Fruit fly (Drosophila melanogaster) whole organism, embryonic: Measurements from ENCODE around the gene CG9948.
A peak's percentile ranks its signal among the peaks of the same experiment; 100 is the strongest.

Experiments
- ATbp ChIP-seq: fragments of 200-800 bp; sonication (Bioruptor generic); optimal IDR thresholded peaks from 2 replicates; lab custom pipeline; 2017; ENCODE audit warnings: missing biosample characterization, mild to moderate bottlenecking, missing genetic modification characterization, missing genetic modification reagents
- CG10462 ChIP-seq: fragments of 200-800 bp; sonication (Bioruptor generic); optimal IDR thresholded peaks from 2 replicates; lab custom pipeline; 2016; ENCODE audit warnings: missing biosample characterization, missing genetic modification characterization
- CG10565 ChIP-seq: fragments of 200-800 bp; sonication (Bioruptor generic); optimal IDR thresholded peaks from 3 replicates; lab custom pipeline; 2016; ENCODE audit warnings: missing biosample characterization, mild to moderate bottlenecking, missing genetic modification characterization
- CG10654 ChIP-seq: fragments of 200-800 bp; sonication (Bioruptor generic); optimal IDR thresholded peaks from 2 replicates; lab custom pipeline; 2016; ENCODE audit warnings: missing biosample characterization, missing genetic modification characterization
- CG11696 ChIP-seq: fragments of 200-800 bp; sonication (Bioruptor generic); IDR thresholded peaks from 2 replicates; pipeline ENCODE4 v1.3.6; 2022; ENCODE audit warnings: missing biosample characterization, missing genetic modification characterization
- CG12071 ChIP-seq: fragments of 200-800 bp; sonication (Bioruptor generic); optimal IDR thresholded peaks from 3 replicates; lab custom pipeline; 2018; ENCODE audit warnings: missing biosample characterization, mild to moderate bottlenecking, missing genetic modification characterization
- CG12942 ChIP-seq: fragments of 200-800 bp; sonication (Bioruptor generic); optimal IDR thresholded peaks from 3 replicates; lab custom pipeline; 2016; ENCODE audit warnings: missing biosample characterization, missing genetic modification characterization
- CG14441 ChIP-seq: fragments of 200-800 bp; sonication (Bioruptor generic); IDR thresholded peaks from 2 replicates; pipeline ENCODE4 v1.3.6; 2022; ENCODE audit warnings: missing biosample characterization, missing genetic modification characterization
- CG15696 ChIP-seq: fragments of 200-800 bp; sonication (Bioruptor generic); optimal IDR thresholded peaks from 2 replicates; lab custom pipeline; 2019; ENCODE audit warnings: missing biosample characterization, mild to moderate bottlenecking, missing genetic modification characterization, moderate library complexity
- CG1602 ChIP-seq: fragments of 200-800 bp; sonication (Bioruptor generic); optimal IDR thresholded peaks from 3 replicates; lab custom pipeline; 2016; ENCODE audit warnings: missing biosample characterization, missing genetic modification characterization
- CG16779 ChIP-seq: fragments of 200-800 bp; sonication (Bioruptor generic); IDR thresholded peaks from 2 replicates; pipeline ENCODE4 v1.3.6; 2022; ENCODE audit warnings: missing biosample characterization, missing genetic modification characterization
- CG16815 ChIP-seq: fragments of 200-800 bp; sonication (Bioruptor generic); optimal IDR thresholded peaks from 3 replicates; lab custom pipeline; 2017; ENCODE audit warnings: missing biosample characterization, mild to moderate bottlenecking, missing genetic modification characterization
- CG1792 ChIP-seq: fragments of 200-800 bp; sonication (Bioruptor generic); optimal IDR thresholded peaks from 2 replicates; lab custom pipeline; 2016; ENCODE audit warnings: missing biosample characterization, missing genetic modification characterization
- CG18262 ChIP-seq: fragments of 200-800 bp; optimal IDR thresholded peaks from 3 replicates; lab custom pipeline; 2019; ENCODE audit warnings: missing biosample characterization, mild to moderate bottlenecking, missing genetic modification characterization, moderate library complexity
- CG18619 ChIP-seq: fragments of 200-800 bp; sonication (Bioruptor generic); optimal IDR thresholded peaks from 3 replicates; lab custom pipeline; 2017; ENCODE audit warnings: missing biosample characterization, mild to moderate bottlenecking, missing genetic modification characterization
- CG2202 ChIP-seq: fragments of 200-800 bp; sonication (Bioruptor generic); optimal IDR thresholded peaks from 2 replicates; lab custom pipeline; 2018; ENCODE audit warnings: missing biosample characterization, mild to moderate bottlenecking, missing genetic modification characterization
- CG31224 ChIP-seq: fragments of 200-800 bp; sonication (Bioruptor generic); IDR thresholded peaks from 2 replicates; pipeline ENCODE4 v1.3.6; 2022; ENCODE audit warnings: missing biosample characterization, missing genetic modification characterization
- CG32767 ChIP-seq: fragments of 200-800 bp; sonication (Bioruptor generic); IDR thresholded peaks from 2 replicates; pipeline ENCODE4 v1.3.6; 2022; ENCODE audit warnings: missing biosample characterization, missing genetic modification characterization
- CG33557 ChIP-seq: fragments of 200-800 bp; sonication (Bioruptor generic); optimal IDR thresholded peaks from 2 replicates; lab custom pipeline; 2019; ENCODE audit warnings: missing biosample characterization, mild to moderate bottlenecking, missing genetic modification characterization, moderate library complexity
- CG3407 ChIP-seq: fragments of 200-800 bp; sonication (Bioruptor generic); optimal IDR thresholded peaks from 2 replicates; lab custom pipeline; 2018; ENCODE audit warnings: missing biosample characterization, mild to moderate bottlenecking, missing genetic modification characterization
- CG4617 ChIP-seq: fragments of 200-800 bp; sonication (Bioruptor generic); optimal IDR thresholded peaks from 3 replicates; lab custom pipeline; 2016; ENCODE audit warnings: missing biosample characterization, missing genetic modification characterization, borderline replicate concordance
- CG6175 ChIP-seq: fragments of 200-800 bp; sonication (Bioruptor generic); IDR thresholded peaks from 3 replicates; pipeline ENCODE4 v1.3.6; 2022; ENCODE audit warnings: missing biosample characterization, missing genetic modification characterization
- CG7786 ChIP-seq: fragments of 200-800 bp; sonication (Bioruptor generic); optimal IDR thresholded peaks from 2 replicates; lab custom pipeline; 2016; ENCODE audit warnings: missing biosample characterization, missing genetic modification characterization
- CG7928 ChIP-seq: fragments of 200-800 bp; sonication (Bioruptor generic); optimal IDR thresholded peaks from 2 replicates; lab custom pipeline; 2017; ENCODE audit warnings: missing biosample characterization, mild to moderate bottlenecking, missing genetic modification characterization
- CG7987 ChIP-seq: fragments of 200-800 bp; sonication (Bioruptor generic); optimal IDR thresholded peaks from 2 replicates; lab custom pipeline; 2018; ENCODE audit warnings: missing biosample characterization, mild to moderate bottlenecking, missing genetic modification characterization, moderate library complexity
- CG8944 ChIP-seq: fragments of 200-800 bp; sonication (Bioruptor generic); optimal IDR thresholded peaks from 3 replicates; lab custom pipeline; 2016; ENCODE audit warnings: missing biosample characterization, missing genetic modification characterization
- D ChIP-seq, 2 experiments: fragments of 200-800 bp in 1 of 2; fragments of >200 bp in 1 of 2; sonication (Bioruptor generic) in 1 of 2; optimal IDR thresholded peaks; 2 replicates in 1 of 2; 3 replicates in 1 of 2; lab custom pipeline; 2017; ENCODE audit warnings: mild to moderate bottlenecking in 1 of 2, missing biosample characterization in 1 of 2, missing genetic modification characterization in 1 of 2, missing genetic modification reagents in 1 of 2
- Dad ChIP-seq: fragments of 200-800 bp; sonication (Bioruptor generic); optimal IDR thresholded peaks from 3 replicates; lab custom pipeline; 2016; ENCODE audit warnings: missing biosample characterization, missing genetic modification characterization
- Dbx ChIP-seq: fragments of 200-800 bp; sonication (Bioruptor generic); IDR thresholded peaks from 3 replicates; pipeline ENCODE4 v1.3.6; 2022; ENCODE audit warnings: missing biosample characterization, missing genetic modification characterization
- Doc3 ChIP-seq: fragments of 200-800 bp; sonication (Bioruptor generic); IDR thresholded peaks from 3 replicates; pipeline ENCODE4 v1.3.6; 2022; ENCODE audit warnings: missing biosample characterization, missing genetic modification characterization; ENCODE audit not compliant: partially characterized antibody
- Dref ChIP-seq: fragments of 200-800 bp; sonication (Bioruptor generic); IDR thresholded peaks from 2 replicates; pipeline ENCODE4 v1.3.6; 2022; ENCODE audit warnings: missing biosample characterization, missing genetic modification characterization
- Ets65A ChIP-seq: fragments of 200-800 bp; sonication (Bioruptor generic); peaks from one replicate; lab custom pipeline; 2016; ENCODE audit warnings: missing biosample characterization, missing genetic modification characterization
- HmgZ ChIP-seq: fragments of 200-800 bp; sonication (Bioruptor generic); optimal IDR thresholded peaks from 2 replicates; lab custom pipeline; 2018; ENCODE audit warnings: missing biosample characterization, mild to moderate bottlenecking, missing genetic modification characterization
- Hr39 ChIP-seq: fragments of >200 bp; optimal IDR thresholded peaks from 2 replicates; lab custom pipeline; 2017
- Max ChIP-seq: fragments of 200-800 bp; sonication (Bioruptor generic); optimal IDR thresholded peaks from 2 replicates; lab custom pipeline; 2016; ENCODE audit warnings: missing biosample characterization, mild to moderate bottlenecking, missing genetic modification characterization
- Mes4 ChIP-seq: fragments of 200-800 bp; sonication (Bioruptor generic); optimal IDR thresholded peaks from 2 replicates; lab custom pipeline; 2016; ENCODE audit warnings: missing biosample characterization, missing genetic modification characterization
- NFAT ChIP-seq: fragments of 200-800 bp; sonication (Bioruptor generic); IDR thresholded peaks from 2 replicates; pipeline ENCODE4 v1.3.6; 2022; ENCODE audit warnings: missing biosample characterization, missing genetic modification characterization
- Opbp ChIP-seq: fragments of 200-800 bp; sonication (Bioruptor generic); IDR thresholded peaks from 3 replicates; pipeline ENCODE4 v1.3.6; 2022; ENCODE audit warnings: missing biosample characterization, missing genetic modification characterization; ENCODE audit not compliant: partially characterized antibody
- Ravus ChIP-seq: fragments of 200-800 bp; sonication (Bioruptor generic); IDR thresholded peaks from 2 replicates; pipeline ENCODE4 v1.3.6; 2022; ENCODE audit warnings: missing biosample characterization, missing genetic modification characterization
- YL-1 ChIP-seq: fragments of 200-800 bp; sonication (Bioruptor generic); optimal IDR thresholded peaks from 3 replicates; lab custom pipeline; 2017; ENCODE audit warnings: missing biosample characterization, mild to moderate bottlenecking, missing genetic modification characterization
- amos ChIP-seq: fragments of 200-800 bp; sonication (Bioruptor generic); IDR thresholded peaks from 2 replicates; pipeline ENCODE4 v1.3.6; 2022; ENCODE audit warnings: missing biosample characterization, missing genetic modification characterization; ENCODE audit not compliant: partially characterized antibody
- chn ChIP-seq: fragments of 200-800 bp; sonication (Bioruptor generic); optimal IDR thresholded peaks from 2 replicates; lab custom pipeline; 2016; ENCODE audit warnings: missing biosample characterization, missing genetic modification characterization
- esg ChIP-seq: fragments of 200-800 bp; sonication (Bioruptor generic); conservative IDR thresholded peaks from 2 replicates; pipeline ENCODE4 v1.3.6; 2022; ENCODE audit warnings: missing biosample characterization, missing genetic modification characterization
- grn ChIP-seq: fragments of 200-800 bp; sonication (Bioruptor generic); optimal IDR thresholded peaks from 3 replicates; lab custom pipeline; 2017; ENCODE audit warnings: missing biosample characterization, missing genetic modification characterization
- gro ChIP-seq: fragments of 200-800 bp; sonication (Bioruptor generic); optimal IDR thresholded peaks from 2 replicates; lab custom pipeline; 2016; ENCODE audit warnings: missing biosample characterization, missing genetic modification characterization
- ham ChIP-seq: fragments of 200-800 bp; sonication (Bioruptor generic); IDR thresholded peaks from 2 replicates; pipeline ENCODE4 v1.3.6; 2022; ENCODE audit warnings: missing biosample characterization, missing genetic modification characterization
- kah ChIP-seq: fragments of 200-800 bp; sonication (Bioruptor generic); optimal IDR thresholded peaks from 2 replicates; lab custom pipeline; 2018; ENCODE audit warnings: missing biosample characterization, mild to moderate bottlenecking, missing genetic modification characterization
- onecut ChIP-seq: fragments of 200-800 bp; sonication (Bioruptor generic); IDR thresholded peaks from 2 replicates; pipeline ENCODE4 v1.3.6; 2022; ENCODE audit warnings: missing biosample characterization, missing genetic modification characterization
- repo ChIP-seq: fragments of 200-800 bp; sonication (Bioruptor generic); optimal IDR thresholded peaks from 2 replicates; lab custom pipeline; 2016; ENCODE audit warnings: missing biosample characterization, missing genetic modification characterization
- sim ChIP-seq: fragments of 200-800 bp; sonication (Bioruptor generic); IDR thresholded peaks from 2 replicates; pipeline ENCODE4 v1.3.6; 2022; ENCODE audit warnings: missing biosample characterization, missing genetic modification characterization
- trh ChIP-seq: fragments of 200-800 bp; sonication (Bioruptor generic); optimal IDR thresholded peaks from 2 replicates; lab custom pipeline; 2016; ENCODE audit warnings: missing biosample characterization, missing genetic modification characterization
- yki ChIP-seq: fragments of >200 bp; optimal IDR thresholded peaks from 3 replicates; lab custom pipeline; 2018
- zen ChIP-seq: fragments of 200-800 bp; sonication (Bioruptor generic); optimal IDR thresholded peaks from 3 replicates; lab custom pipeline; 2018; ENCODE audit warnings: missing biosample characterization, mild to moderate bottlenecking, missing genetic modification characterization, moderate library complexity

Gene CG9948

DNA sequence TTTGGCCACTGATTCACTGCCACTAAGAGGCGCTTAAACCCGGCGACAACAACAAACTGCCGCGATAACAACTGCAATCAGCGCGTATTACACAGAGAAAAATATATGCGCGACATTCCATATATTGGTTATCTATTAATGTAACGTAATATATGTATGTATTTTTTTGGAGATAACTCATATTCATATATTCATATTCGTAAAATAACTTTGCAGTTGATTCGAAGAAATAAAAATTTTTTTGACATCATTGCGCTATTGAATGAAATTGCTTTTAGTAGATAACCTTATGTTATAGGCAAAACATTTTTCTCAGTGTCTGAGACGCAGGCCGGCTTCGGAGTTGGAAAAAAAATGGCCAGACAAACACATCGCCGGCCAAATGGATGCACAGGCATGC, 41.1 kb downstream of the CG9948 start (continued):
- no peak for TF ChIP-seq CG18619 (GFP tag; lab: Kevin White, UChicago)
- no peak for TF ChIP-seq Dbx
- TF ChIP-seq YL-1 (GFP tag; lab: Kevin White, UChicago): no peak
- no peak for TF ChIP-seq CG4617
- no peak for TF ChIP-seq chn (GFP tag; lab: Kevin White, UChicago)
- no peak for TF ChIP-seq ATbp (GFP tag; lab: Kevin White, UChicago)
- TF ChIP-seq kah: no peak
- TF ChIP-seq esg (GFP tag; lab: Robert Waterston, UW): 0 out of 2 replicates have a peak, but pooled peaks have one; percentile 15
- TF ChIP-seq Max (GFP tag; lab: Kevin White, UChicago): no peak
- no peak for TF ChIP-seq ham (GFP tag; lab: Robert Waterston, UW)
- no peak for TF ChIP-seq Opbp (GFP tag; lab: Robert Waterston, UW)
- no peak for TF ChIP-seq CG11696 (GFP tag; lab: Robert Waterston, UW)
- no peak for TF ChIP-seq gro (GFP tag; lab: Kevin White, UChicago)
- TF ChIP-seq CG7928: no peak
- no peak for TF ChIP-seq CG15696 (tag; lab: Kevin White, UChicago)
- TF ChIP-seq CG12942: no peak
- no peak for TF ChIP-seq CG1602 (GFP tag; lab: Kevin White, UChicago)
- no peak for TF ChIP-seq CG10565
- no peak for TF ChIP-seq CG12071 (GFP tag; lab: Kevin White, UChicago)
- no peak for TF ChIP-seq repo (GFP tag; lab: Kevin White, UChicago)
- no peak for TF ChIP-seq Dref (GFP tag; lab: Robert Waterston, UW)
- TF ChIP-seq Ravus (GFP tag; lab: Robert Waterston, UW): no peak
- TF ChIP-seq CG7987 (GFP tag; lab: Kevin White, UChicago): no peak
- TF ChIP-seq CG16779 (GFP tag; lab: Robert Waterston, UW): no peak
- TF ChIP-seq CG6175 (GFP tag; lab: Robert Waterston, UW): no peak
- TF ChIP-seq CG1792 (GFP tag; lab: Kevin White, UChicago): no peak
- TF ChIP-seq sim (GFP tag; lab: Robert Waterston, UW): no peak
- TF ChIP-seq CG10462: no peak
- TF ChIP-seq Mes4 (GFP tag; lab: Kevin White, UChicago): no peak
- TF ChIP-seq Ets65A (GFP tag; lab: Kevin White, UChicago): no peak
- no peak for TF ChIP-seq CG14441 (GFP tag; lab: Robert Waterston, UW)
- no peak for TF ChIP-seq CG2202 (tag; lab: Kevin White, UChicago)
- no peak for TF ChIP-seq CG31224 (GFP tag; lab: Robert Waterston, UW)
- TF ChIP-seq NFAT (GFP tag; lab: Robert Waterston, UW): no peak
- TF ChIP-seq CG8944 (GFP tag; lab: Kevin White, UChicago): no peak
- TF ChIP-seq CG33557: no peak
- no peak for TF ChIP-seq onecut (GFP tag; lab: Robert Waterston, UW)
- no peak for TF ChIP-seq amos (GFP tag; lab: Robert Waterston, UW)
- no peak for TF ChIP-seq yki (lab: Kevin White, UChicago)
- TF ChIP-seq CG3407: no peak
- no peak for TF ChIP-seq grn (GFP tag; lab: Kevin White, UChicago)
- no peak for TF ChIP-seq HmgZ
- no peak for TF ChIP-seq CG32767 (GFP tag; lab: Robert Waterston, UW)
- TF ChIP-seq zen (tag; lab: Kevin White, UChicago): no peak
- TF ChIP-seq CG10654 (GFP tag; lab: Kevin White, UChicago): no peak
- no peak for TF ChIP-seq Dad (GFP tag; lab: Kevin White, UChicago)
- no peak for TF ChIP-seq CG18262
- no peak for TF ChIP-seq Hr39
- TF ChIP-seq trh (GFP tag; lab: Kevin White, UChicago): no peak
- no peak for TF ChIP-seq CG16815 (GFP tag; lab: Kevin White, UChicago)
- TF ChIP-seq CG7786 (GFP tag; lab: Kevin White, UChicago): no peak
- TF ChIP-seq Doc3 (GFP tag; lab: Robert Waterston, UW): no peak
- TF ChIP-seq D (optimal IDR thresholded peaks at IDR 0.05; lab: Kevin White, UChicago): no peak
- no peak for TF ChIP-seq D (GFP tag; optimal IDR thresholded peaks at IDR 0.05; lab: Kevin White, UChicago)
